Fruit fly (Drosophila melanogaster) whole organism, embryonic: ENCODE results near the gene CG11768.

Source experiments
- Ada2b ChIP-seq: fragments of 200-800 bp; sonication (Bioruptor generic); IDR thresholded peaks from 2 replicates; pipeline ENCODE4 v1.3.6; 2022; ENCODE audit warnings: missing biosample characterization, missing genetic modification characterization
- Asciz ChIP-seq: fragments of 200-800 bp; sonication (Bioruptor generic); optimal IDR thresholded peaks from 2 replicates; lab custom pipeline; 2017; ENCODE audit warnings: missing biosample characterization, mild to moderate bottlenecking, missing genetic modification characterization, missing genetic modification reagents
- Bgb ChIP-seq: fragments of 200-800 bp; sonication (Bioruptor generic); IDR thresholded peaks from 2 replicates; pipeline ENCODE4 v1.3.6; 2022; ENCODE audit warnings: missing biosample characterization, missing genetic modification characterization; ENCODE audit not compliant: partially characterized antibody
- CG11695 ChIP-seq: fragments of 200-800 bp; sonication (Bioruptor generic); IDR thresholded peaks from 3 replicates; pipeline ENCODE4 v1.3.6; 2022; ENCODE audit warnings: missing biosample characterization, missing genetic modification characterization
- CG12104 ChIP-seq: fragments of 200-800 bp; sonication (Bioruptor generic); optimal IDR thresholded peaks from 3 replicates; lab custom pipeline; 2016; ENCODE audit warnings: missing biosample characterization, missing genetic modification characterization
- CG12744 ChIP-seq: fragments of 200-800 bp; sonication (Bioruptor generic); optimal IDR thresholded peaks from 2 replicates; lab custom pipeline; 2016; ENCODE audit warnings: missing biosample characterization, missing genetic modification characterization
- CG13123 ChIP-seq: fragments of 200-800 bp; sonication (Bioruptor generic); optimal IDR thresholded peaks from 2 replicates; lab custom pipeline; 2016; ENCODE audit warnings: missing biosample characterization, missing genetic modification characterization
- CG14014 ChIP-seq: fragments of 200-800 bp; sonication (Bioruptor generic); IDR thresholded peaks from 2 replicates; pipeline ENCODE4 v1.3.6; 2022; ENCODE audit warnings: missing biosample characterization, missing genetic modification characterization
- CG15073 ChIP-seq: fragments of 200-800 bp; sonication (Bioruptor generic); optimal IDR thresholded peaks from 2 replicates; lab custom pipeline; 2016; ENCODE audit warnings: missing biosample characterization, missing genetic modification characterization
- CG1529 ChIP-seq: fragments of 200-800 bp; sonication (Bioruptor generic); optimal IDR thresholded peaks from 3 replicates; lab custom pipeline; 2018; ENCODE audit warnings: missing biosample characterization, missing genetic modification characterization
- CG15514 ChIP-seq: fragments of 200-800 bp; sonication (Bioruptor generic); optimal IDR thresholded peaks from 3 replicates; lab custom pipeline; 2017; ENCODE audit warnings: missing biosample characterization, missing genetic modification characterization, mild to moderate bottlenecking, moderate library complexity, missing genetic modification reagents
- CG16779 ChIP-seq: fragments of 200-800 bp; sonication (Bioruptor generic); IDR thresholded peaks from 2 replicates; pipeline ENCODE4 v1.3.6; 2022; ENCODE audit warnings: missing biosample characterization, missing genetic modification characterization
- CG17361 ChIP-seq: fragments of 200-800 bp; sonication (Bioruptor generic); IDR thresholded peaks from 3 replicates; pipeline ENCODE4 v1.3.6; 2022; ENCODE audit warnings: missing biosample characterization, missing genetic modification characterization
- CG2199 ChIP-seq: fragments of 200-800 bp; sonication (Bioruptor generic); IDR thresholded peaks from 3 replicates; pipeline ENCODE4 v1.3.6; 2022; ENCODE audit warnings: missing biosample characterization, missing genetic modification characterization
- CG3163 ChIP-seq: fragments of 200-800 bp; sonication (Bioruptor generic); optimal IDR thresholded peaks from 3 replicates; lab custom pipeline; 2016; ENCODE audit warnings: missing biosample characterization, missing genetic modification characterization
- CG32767 ChIP-seq: fragments of 200-800 bp; sonication (Bioruptor generic); IDR thresholded peaks from 2 replicates; pipeline ENCODE4 v1.3.6; 2022; ENCODE audit warnings: missing biosample characterization, missing genetic modification characterization
- CG7357 ChIP-seq: fragments of 200-800 bp; sonication (Bioruptor generic); IDR thresholded peaks from 3 replicates; pipeline ENCODE4 v1.3.6; 2022; ENCODE audit warnings: missing biosample characterization, missing genetic modification characterization
- CG8359 ChIP-seq: fragments of 200-800 bp; sonication (Bioruptor generic); optimal IDR thresholded peaks from 2 replicates; lab custom pipeline; 2017; ENCODE audit warnings: missing biosample characterization, mild to moderate bottlenecking, missing genetic modification characterization, borderline replicate concordance
- CG8765 ChIP-seq: fragments of 200-800 bp; sonication (Bioruptor generic); IDR thresholded peaks from 2 replicates; pipeline ENCODE4 v1.3.6; 2022; ENCODE audit warnings: missing biosample characterization, missing genetic modification characterization
- CG9215 ChIP-seq: fragments of 200-800 bp; sonication (Bioruptor generic); IDR thresholded peaks from 2 replicates; pipeline ENCODE4 v1.3.6; 2022; ENCODE audit warnings: missing biosample characterization, missing genetic modification characterization
- CG9932 ChIP-seq: fragments of 200-800 bp; sonication (Bioruptor generic); IDR thresholded peaks from 2 replicates; pipeline ENCODE4 v1.3.6; 2022; ENCODE audit warnings: missing biosample characterization, missing genetic modification characterization
- D19B ChIP-seq: fragments of 200-800 bp; sonication (Bioruptor generic); optimal IDR thresholded peaks from 2 replicates; lab custom pipeline; 2017; ENCODE audit warnings: missing biosample characterization, mild to moderate bottlenecking, missing genetic modification characterization
- Hey ChIP-seq: fragments of 200-800 bp; sonication (Bioruptor generic); optimal IDR thresholded peaks from 3 replicates; lab custom pipeline; 2018; ENCODE audit warnings: missing biosample characterization, mild to moderate bottlenecking, missing genetic modification characterization
- HmgZ ChIP-seq: fragments of 200-800 bp; sonication (Bioruptor generic); optimal IDR thresholded peaks from 2 replicates; lab custom pipeline; 2018; ENCODE audit warnings: missing biosample characterization, mild to moderate bottlenecking, missing genetic modification characterization
- NC2α ChIP-seq: fragments of 200-800 bp; sonication (Bioruptor generic); optimal IDR thresholded peaks from 2 replicates; lab custom pipeline; 2016; ENCODE audit warnings: missing biosample characterization, missing genetic modification characterization
- Neu2 ChIP-seq: fragments of 200-800 bp; sonication (Bioruptor generic); optimal IDR thresholded peaks from 3 replicates; lab custom pipeline; 2016; ENCODE audit warnings: missing biosample characterization, missing genetic modification characterization, borderline replicate concordance
- Nf-YC ChIP-seq: fragments of 200-800 bp; optimal IDR thresholded peaks from 3 replicates; lab custom pipeline; 2019; ENCODE audit warnings: missing biosample characterization, mild to moderate bottlenecking, missing genetic modification characterization, moderate library complexity
- Rfx ChIP-seq: fragments of 200-800 bp; sonication (Bioruptor generic); IDR thresholded peaks from 2 replicates; pipeline ENCODE4 v1.3.6; 2022; ENCODE audit warnings: missing biosample characterization, missing genetic modification characterization
- Six4 ChIP-seq: fragments of 200-800 bp; sonication (Bioruptor generic); optimal IDR thresholded peaks from 2 replicates; lab custom pipeline; 2016; ENCODE audit warnings: missing biosample characterization, missing genetic modification characterization
- Sry-δ ChIP-seq: fragments of 200-800 bp; sonication (Bioruptor generic); optimal IDR thresholded peaks from 2 replicates; lab custom pipeline; 2016; ENCODE audit warnings: missing biosample characterization, missing genetic modification characterization
- Trl ChIP-seq, 3 experiments: fragments of >200 bp in 2 of 3; fragments of 200-800 bp in 1 of 3; sonication (Bioruptor generic) in 1 of 3; optimal IDR thresholded peaks; 2 replicates in 1 of 3; 3 replicates in 2 of 3; lab custom pipeline; 2016 to 2017; ENCODE audit warnings: missing biosample characterization in 1 of 3, missing genetic modification characterization in 1 of 3
- Vsx1 ChIP-seq: fragments of 200-800 bp; sonication (Bioruptor generic); optimal IDR thresholded peaks from 2 replicates; lab custom pipeline; 2017; ENCODE audit warnings: missing biosample characterization, mild to moderate bottlenecking, missing genetic modification characterization, missing genetic modification reagents
- ase ChIP-seq: fragments of 200-800 bp; sonication (Bioruptor generic); IDR thresholded peaks from 3 replicates; pipeline ENCODE4 v1.3.6; 2022; ENCODE audit warnings: missing biosample characterization, missing genetic modification characterization
- az2 ChIP-seq: fragments of 200-800 bp; sonication (Bioruptor generic); optimal IDR thresholded peaks from 3 replicates; lab custom pipeline; 2016; ENCODE audit warnings: missing biosample characterization, missing genetic modification characterization
- bab2 ChIP-seq: fragments of 200-800 bp; sonication (Bioruptor generic); optimal IDR thresholded peaks from 2 replicates; lab custom pipeline; 2016; ENCODE audit warnings: missing biosample characterization, missing genetic modification characterization
- chif ChIP-seq, 2 experiments: fragments of 200-800 bp; sonication (Bioruptor generic); optimal IDR thresholded peaks; 3 replicates each; lab custom pipeline; 2016; ENCODE audit warnings: missing biosample characterization in 2 of 2, missing genetic modification characterization in 2 of 2
- chm ChIP-seq: fragments of 200-800 bp; sonication (Bioruptor generic); IDR thresholded peaks from 2 replicates; pipeline ENCODE4 v1.3.6; 2022; ENCODE audit warnings: missing biosample characterization, missing genetic modification characterization
- nmo ChIP-seq: fragments of 200-800 bp; sonication (Bioruptor generic); optimal IDR thresholded peaks from 2 replicates; lab custom pipeline; 2018; ENCODE audit warnings: missing biosample characterization, mild to moderate bottlenecking, missing genetic modification characterization, moderate library complexity
- nom ChIP-seq: fragments of 200-800 bp; sonication (Bioruptor generic); optimal IDR thresholded peaks from 2 replicates; lab custom pipeline; 2017; ENCODE audit warnings: missing biosample characterization, missing genetic modification characterization, mild to moderate bottlenecking, moderate library complexity, missing genetic modification reagents
- phol ChIP-seq: fragments of 200-800 bp; sonication (Bioruptor generic); optimal IDR thresholded peaks from 3 replicates; lab custom pipeline; 2018; ENCODE audit warnings: missing biosample characterization, mild to moderate bottlenecking, missing genetic modification characterization, moderate library complexity
- pzg ChIP-seq: fragments of 200-800 bp; sonication (Bioruptor generic); optimal IDR thresholded peaks from 3 replicates; lab custom pipeline; 2018; ENCODE audit warnings: missing biosample characterization, mild to moderate bottlenecking, missing genetic modification characterization, moderate library complexity
- ranshi ChIP-seq: fragments of 200-800 bp; sonication (Bioruptor generic); IDR thresholded peaks from 2 replicates; pipeline ENCODE4 v1.3.6; 2022; ENCODE audit warnings: missing biosample characterization, missing genetic modification characterization
- rib ChIP-seq: fragments of 200-800 bp; sonication (Bioruptor generic); IDR thresholded peaks from 2 replicates; pipeline ENCODE4 v1.3.6; 2022; ENCODE audit warnings: missing biosample characterization, missing genetic modification characterization
- scrt ChIP-seq: fragments of 200-800 bp; sonication (Bioruptor generic); optimal IDR thresholded peaks from 2 replicates; lab custom pipeline; 2018; ENCODE audit warnings: missing biosample characterization, mild to moderate bottlenecking, missing genetic modification characterization, moderate library complexity
- sens ChIP-seq: fragments of 200-800 bp; sonication (Bioruptor generic); peaks from one replicate; lab custom pipeline; 2016; ENCODE audit warnings: missing biosample characterization, missing genetic modification characterization
- seq ChIP-seq: fragments of 200-800 bp; sonication (Bioruptor generic); IDR thresholded peaks from 2 replicates; pipeline ENCODE4 v1.3.6; 2022; ENCODE audit warnings: missing biosample characterization, missing genetic modification characterization
- slbo ChIP-seq: fragments of 200-800 bp; sonication (Bioruptor generic); IDR thresholded peaks from 2 replicates; pipeline ENCODE4 v1.3.6; 2022; ENCODE audit warnings: missing biosample characterization, missing genetic modification characterization
- tll ChIP-seq, 2 experiments: fragments of 200-800 bp in 1 of 2; fragments of >200 bp in 1 of 2; sonication (Bioruptor generic) in 1 of 2; optimal IDR thresholded peaks; 2 replicates each; lab custom pipeline; 2017 to 2019; ENCODE audit warnings: missing biosample characterization in 2 of 2, missing genetic modification characterization in 2 of 2, mild to moderate bottlenecking in 1 of 2, moderate library complexity in 1 of 2
- tup ChIP-seq: fragments of 200-800 bp; sonication (Bioruptor generic); optimal IDR thresholded peaks from 2 replicates; lab custom pipeline; 2016; ENCODE audit warnings: missing biosample characterization, mild to moderate bottlenecking, missing genetic modification characterization, moderate library complexity

The CG11768 gene

DNA sequence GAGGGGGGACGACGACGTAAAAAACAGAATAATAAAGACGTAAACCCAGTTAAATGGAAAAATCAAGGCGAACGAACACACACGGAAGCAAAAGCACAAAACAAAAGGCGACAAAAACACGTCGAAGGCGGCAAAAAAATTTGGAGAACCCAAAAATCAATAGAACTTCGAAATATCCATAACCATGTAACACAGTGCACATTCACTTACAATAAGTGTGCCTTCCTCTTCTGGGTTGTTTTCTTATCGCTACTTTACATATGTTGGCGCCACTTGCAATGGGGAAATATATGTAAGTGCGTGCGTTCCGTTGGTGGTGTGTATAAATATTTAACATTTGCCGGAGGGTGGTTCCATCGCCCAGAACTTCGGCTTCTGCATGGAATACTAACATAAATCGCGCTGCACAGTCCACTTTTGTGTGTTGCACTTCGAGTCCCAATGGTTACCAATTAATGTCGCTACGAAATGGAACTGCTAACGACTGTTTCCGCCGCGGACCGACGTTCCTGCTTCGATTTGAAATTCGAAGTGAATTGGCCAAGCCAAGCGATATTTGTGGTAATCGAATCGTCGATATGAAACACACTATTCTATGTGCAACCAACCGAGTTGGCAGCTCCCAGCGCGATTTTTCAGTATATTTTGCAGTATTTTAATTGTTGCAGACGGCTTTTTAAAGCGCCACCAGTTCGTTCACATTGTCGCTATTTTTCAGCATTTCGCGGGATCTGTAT is 20.7 kb downstream of the CG11768 start, which contains the start of the genes CG9801 and Nasp (continued):
- TF ChIP-seq Rfx (GFP tag; lab: Robert Waterston, UW): peak; percentile 62
- peak; percentile 42 for TF ChIP-seq phol (tag; lab: Kevin White, UChicago)
- peak; percentile 74; the same call in 1 of the 2 replicates for TF ChIP-seq chm (GFP tag; lab: Robert Waterston, UW)
- TF ChIP-seq slbo: peak; percentile 31; the same call in 1 of the 2 replicates
- TF ChIP-seq Bgb (GFP tag; lab: Robert Waterston, UW): peak; percentile 84
- no peak for TF ChIP-seq Vsx1 (GFP tag; lab: Kevin White, UChicago)
- TF ChIP-seq HmgZ (tag; lab: Kevin White, UChicago): peak; percentile 76
- no peak for TF ChIP-seq tll (GFP tag; optimal IDR thresholded peaks at IDR 0.05; lab: Kevin White, UChicago)
- TF ChIP-seq CG2199: peak; percentile 65
- no peak for TF ChIP-seq Hey (tag; lab: Kevin White, UChicago)
- TF ChIP-seq CG12104 (GFP tag; lab: Kevin White, UChicago): no peak
- no peak for TF ChIP-seq Six4 (GFP tag; lab: Kevin White, UChicago)
- TF ChIP-seq Neu2: no peak
- TF ChIP-seq sens (GFP tag; lab: Kevin White, UChicago): peak; percentile 87
- peak; percentile 72; the same call in 1 of the 2 replicates for TF ChIP-seq rib (GFP tag; lab: Robert Waterston, UW)
- no peak for TF ChIP-seq D19B (GFP tag; lab: Kevin White, UChicago)
- TF ChIP-seq CG9215: 0 out of 2 replicates have a peak, but pooled peaks have one; percentile 12
- TF ChIP-seq ase (GFP tag; lab: Robert Waterston, UW): 0 out of 3 replicates have a peak, but pooled peaks have one; percentile 9
- peak in 1 of 2 experiments; percentile 41 for TF ChIP-seq chif (GFP tag; optimal IDR thresholded peaks at IDR 0.05; lab: Kevin White, UChicago)
- no peak for TF ChIP-seq az2
- no peak for TF ChIP-seq nom (GFP tag; lab: Kevin White, UChicago)
- TF ChIP-seq CG15073 (GFP tag; lab: Kevin White, UChicago): no peak
- no peak for TF ChIP-seq Trl (optimal IDR thresholded peaks at IDR 0.05; lab: Kevin White, UChicago)
- TF ChIP-seq Trl (GFP tag; optimal IDR thresholded peaks at IDR 0.05; lab: Kevin White, UChicago): peak; percentile 42
- no peak for TF ChIP-seq CG32767 (GFP tag; lab: Robert Waterston, UW)
- TF ChIP-seq CG8359: no peak
- TF ChIP-seq pzg (GFP tag; lab: Kevin White, UChicago): peak; percentile 97
- no peak for TF ChIP-seq CG16779
- no peak for TF ChIP-seq CG12744 (GFP tag; lab: Kevin White, UChicago)
- TF ChIP-seq CG15514: peak; percentile 81
- peak; percentile 46 for TF ChIP-seq CG3163
- no peak for TF ChIP-seq scrt (GFP tag; lab: Kevin White, UChicago)
- TF ChIP-seq Sry-δ (GFP tag; lab: Kevin White, UChicago): peak; percentile 83
- TF ChIP-seq nmo (GFP tag; lab: Kevin White, UChicago): peak; percentile 75
- TF ChIP-seq CG7357 (GFP tag; lab: Robert Waterston, UW): no peak
- TF ChIP-seq ranshi: no peak
- no peak; the same call in 2 of the 3 replicates for TF ChIP-seq CG17361 (GFP tag; lab: Robert Waterston, UW)
- no peak for TF ChIP-seq NC2α (GFP tag; lab: Kevin White, UChicago)
- no peak for TF ChIP-seq CG14014 (GFP tag; lab: Robert Waterston, UW)
- TF ChIP-seq Asciz (GFP tag; lab: Kevin White, UChicago): no peak
- no peak for TF ChIP-seq tup (GFP tag; lab: Kevin White, UChicago)
- no peak for TF ChIP-seq seq
- no peak for TF ChIP-seq CG1529
- TF ChIP-seq CG8765 (GFP tag; lab: Robert Waterston, UW): no peak
- TF ChIP-seq CG13123 (GFP tag; lab: Kevin White, UChicago): no peak
- peak; percentile 20 for TF ChIP-seq Nf-YC
- TF ChIP-seq bab2: no peak
- peak; percentile 55 for TF ChIP-seq CG9932
- TF ChIP-seq Ada2b (GFP tag; lab: Robert Waterston, UW): no peak
- TF ChIP-seq CG11695: no peak
